Worm (Caenorhabditis elegans): ENCODE measurements around the gene srh-20.

DNA sequence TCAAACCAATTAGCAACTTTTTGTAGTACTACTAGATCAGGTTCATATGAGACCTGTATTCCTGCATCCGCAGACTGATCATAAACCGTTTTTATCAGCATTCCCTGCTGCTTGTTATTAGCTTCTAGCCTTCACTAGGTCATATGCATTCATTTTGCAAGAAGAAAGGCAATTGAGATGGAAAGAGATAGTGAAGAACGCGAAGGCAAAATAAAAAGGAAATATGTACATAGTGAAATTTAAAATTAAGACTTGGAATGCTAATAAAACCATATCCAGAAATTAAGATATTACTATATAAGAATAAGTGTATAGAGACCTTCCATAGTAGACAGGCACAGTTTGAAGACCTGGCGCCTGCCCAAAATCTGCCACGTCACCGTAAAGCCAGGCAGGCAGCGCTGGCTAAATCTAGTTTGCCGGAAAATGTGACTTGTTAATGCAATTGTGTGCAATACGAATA lies 4.0 kb upstream of the srh-20 start, which contains the start of the genes C02E7.8 and srh-23:
- TF ChIP-seq nhr-2 (tag; optimal IDR thresholded peaks at IDR 0.05) (no peak), pha-4 (tag; optimal IDR thresholded peaks at IDR 0.05) (no peak), flh-1 (GFP tag; optimal IDR thresholded peaks at IDR 0.05) (no peak)

Data from whole organism, mixed stage, embryonic.